Fruit fly (Drosophila melanogaster) whole organism: ENCODE measurements around the gene CG13728.

Experiments
- CG8478 ChIP-seq: fragments of >200 bp; optimal IDR thresholded peaks from 2 replicates; lab custom pipeline; 2018; ENCODE audit warnings: inconsistent platforms
- Dll ChIP-seq: fragments of >200 bp; optimal IDR thresholded peaks from 2 replicates; lab custom pipeline; 2017
- EcR ChIP-seq, 2 experiments: fragments of >200 bp; optimal IDR thresholded peaks; 2 replicates each; lab custom pipeline; 2017; ENCODE audit warnings: missing biosample characterization in 2 of 2, missing genetic modification characterization in 2 of 2, missing genetic modification reagents in 2 of 2
- pan ChIP-seq: fragments of >200 bp; optimal IDR thresholded peaks from 2 replicates; lab custom pipeline; 2017
- psq ChIP-seq: fragments of >200 bp; optimal IDR thresholded peaks from 2 replicates; lab custom pipeline; 2017
- usp ChIP-seq: fragments of >200 bp; optimal IDR thresholded peaks from 2 replicates; lab custom pipeline; 2017; ENCODE audit warnings: missing biosample characterization, missing genetic modification characterization, mixed read lengths

Gene CG13728

DNA sequence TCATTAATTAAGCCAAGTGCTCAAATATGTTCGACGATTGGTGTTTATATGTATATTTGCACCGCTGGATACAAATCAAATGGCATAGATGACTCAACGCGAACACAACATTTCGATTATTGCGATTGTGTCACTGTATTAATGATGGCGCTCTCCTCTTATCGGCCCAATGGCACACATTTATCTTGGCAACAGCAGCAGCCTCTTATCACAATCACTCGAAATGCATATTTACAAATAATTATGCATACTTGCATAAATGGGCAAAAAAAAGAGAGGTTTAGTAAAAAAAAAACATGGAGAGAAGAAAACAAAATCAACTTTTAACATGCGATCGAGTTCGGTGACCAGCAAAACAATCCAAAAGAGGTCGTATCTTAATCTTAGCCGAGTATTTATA, 28.7 kb upstream of the CG13728 start:
- TF ChIP-seq usp (GFP tag; lab: Kevin White, UChicago) (no peak), Dll (lab: Kevin White, UChicago) (no peak), CG8478 (lab: Kevin White, UChicago) (no peak), pan (lab: Kevin White, UChicago) (no peak), psq (lab: Kevin White, UChicago) (no peak), EcR (GFP tag; optimal IDR thresholded peaks at IDR 0.05; lab: Kevin White, UChicago) (no peak)

DNA sequence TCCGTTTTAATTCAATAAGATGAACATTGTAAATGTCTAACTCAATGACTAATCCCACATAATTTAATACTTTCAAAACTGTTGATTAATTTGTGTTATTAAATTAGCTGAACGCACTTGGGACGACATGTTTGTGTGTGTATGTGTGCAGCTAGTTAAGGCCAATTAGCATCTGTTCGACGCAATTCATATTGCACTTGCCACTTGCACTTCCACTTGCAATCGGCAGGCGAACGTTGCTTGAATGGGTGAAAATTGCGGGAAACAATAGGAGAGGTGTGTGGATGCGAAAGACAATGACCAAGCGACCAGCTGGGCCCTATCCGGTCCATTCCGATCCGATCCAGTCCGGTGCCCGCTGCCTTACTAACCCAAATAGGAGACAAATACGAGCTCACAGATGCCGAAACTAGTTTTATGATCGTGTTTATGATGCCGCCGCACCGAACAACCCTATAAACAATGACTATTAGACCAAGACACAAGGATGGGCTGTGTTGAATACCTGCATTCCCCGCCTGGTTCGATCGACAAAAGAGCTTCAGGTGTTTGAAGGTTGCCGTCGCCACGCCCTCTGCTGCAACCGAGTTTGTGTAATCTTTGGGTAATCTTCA, 25.1 kb upstream of the CG13728 start:
- TF ChIP-seq usp (GFP tag; lab: Kevin White, UChicago) (no peak), CG8478 (lab: Kevin White, UChicago) (no peak), EcR (GFP tag; optimal IDR thresholded peaks at IDR 0.05; lab: Kevin White, UChicago) (no peak), Dll (lab: Kevin White, UChicago) (no peak), pan (lab: Kevin White, UChicago) (no peak)

- TF ChIP-seq usp (GFP tag; lab: Kevin White, UChicago) (no peak), EcR (GFP tag; optimal IDR thresholded peaks at IDR 0.05; lab: Kevin White, UChicago) (no peak), CG8478 (lab: Kevin White, UChicago) (no peak), pan (lab: Kevin White, UChicago) (no peak), psq (lab: Kevin White, UChicago) (no peak), Dll (lab: Kevin White, UChicago) (no peak)
Observed at dm6 chr3L:17407073-17407472, 24.5 kb upstream of the CG13728 start.

- TF ChIP-seq usp (GFP tag; lab: Kevin White, UChicago): no peak
- no peak for TF ChIP-seq CG8478 (lab: Kevin White, UChicago)
- no peak for TF ChIP-seq EcR (GFP tag; optimal IDR thresholded peaks at IDR 0.05; lab: Kevin White, UChicago)
- no peak for TF ChIP-seq pan (lab: Kevin White, UChicago)
- no peak for TF ChIP-seq Dll (lab: Kevin White, UChicago)
- TF ChIP-seq psq (lab: Kevin White, UChicago): no peak
Observed at dm6 chr3L:17404646-17405045, 22.1 kb upstream of the CG13728 start.

dm6 chr3L:17403268-17403667, 20.7 kb upstream of the CG13728 start:
- no peak for TF ChIP-seq pan (lab: Kevin White, UChicago)
- no peak for TF ChIP-seq Dll (lab: Kevin White, UChicago)
- TF ChIP-seq usp (GFP tag; lab: Kevin White, UChicago): no peak
- no peak for TF ChIP-seq CG8478 (lab: Kevin White, UChicago)
- no peak for TF ChIP-seq psq (lab: Kevin White, UChicago)
- no peak for TF ChIP-seq EcR (GFP tag; optimal IDR thresholded peaks at IDR 0.05; lab: Kevin White, UChicago)

DNA sequence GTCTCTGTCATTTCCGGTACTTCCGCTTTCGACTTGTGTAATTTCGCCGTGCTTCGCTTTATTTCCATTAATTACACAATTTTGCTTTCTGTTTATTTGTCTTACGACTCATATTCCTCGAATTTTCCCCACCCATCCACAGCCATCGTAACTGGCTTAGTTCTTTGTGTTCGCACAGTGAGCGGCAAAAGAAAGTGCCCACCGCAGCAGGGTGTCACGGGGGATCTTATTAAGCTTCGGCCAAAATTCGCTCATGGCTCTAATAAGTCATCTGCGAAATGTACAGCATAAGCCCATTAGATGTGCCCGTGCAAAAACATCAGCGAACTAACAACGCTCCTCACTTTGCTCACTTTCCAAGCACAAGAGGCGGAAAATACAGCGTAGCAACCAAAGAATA, 19.9 kb upstream of the CG13728 start:
- TF ChIP-seq psq (lab: Kevin White, UChicago) (no peak), Dll (lab: Kevin White, UChicago) (no peak), usp (GFP tag; lab: Kevin White, UChicago) (no peak), pan (lab: Kevin White, UChicago) (no peak), CG8478 (lab: Kevin White, UChicago) (no peak), EcR (GFP tag; optimal IDR thresholded peaks at IDR 0.05; lab: Kevin White, UChicago) (no peak)

DNA sequence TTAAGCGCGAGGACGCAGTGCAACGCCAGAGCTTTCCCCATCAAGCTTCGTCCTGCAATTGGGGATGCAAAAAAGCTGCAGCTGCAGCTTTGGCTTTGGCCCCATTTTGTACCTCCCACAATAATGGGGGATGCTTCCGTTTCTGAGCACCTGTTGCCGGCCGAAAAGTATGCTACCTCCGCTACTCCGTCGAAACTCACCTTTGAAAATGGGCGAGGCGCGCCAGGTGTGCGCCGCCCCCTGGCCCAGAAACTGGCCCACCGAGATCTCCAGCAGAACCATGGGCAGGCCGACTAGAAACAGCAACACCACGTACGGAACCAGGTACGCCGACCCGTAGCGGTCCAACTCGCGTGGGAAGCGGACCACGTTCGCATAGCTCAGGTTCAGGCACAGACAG, 18.9 kb upstream of the CG13728 start:
- TF ChIP-seq EcR (GFP tag; optimal IDR thresholded peaks at IDR 0.05; lab: Kevin White, UChicago): no peak
- TF ChIP-seq pan (lab: Kevin White, UChicago): no peak
- TF ChIP-seq Dll (lab: Kevin White, UChicago): no peak
- no peak for TF ChIP-seq psq (lab: Kevin White, UChicago)
- TF ChIP-seq CG8478 (lab: Kevin White, UChicago): no peak
- TF ChIP-seq usp (GFP tag; lab: Kevin White, UChicago): no peak

dm6 chr3L:17400911-17401310, 18.4 kb upstream of the CG13728 start:
- TF ChIP-seq EcR (GFP tag; optimal IDR thresholded peaks at IDR 0.05; lab: Kevin White, UChicago) (no peak), psq (lab: Kevin White, UChicago) (no peak), usp (GFP tag; lab: Kevin White, UChicago) (no peak), pan (lab: Kevin White, UChicago) (no peak), CG8478 (lab: Kevin White, UChicago) (no peak)

- no peak for TF ChIP-seq pan (lab: Kevin White, UChicago)
Observed at dm6 chr3L:17399014-17399413, 16.5 kb upstream of the CG13728 start.

dm6 chr3L:17394435-17395017, 12.0 kb upstream of the CG13728 start:
- TF ChIP-seq EcR (GFP tag; optimal IDR thresholded peaks at IDR 0.05; lab: Kevin White, UChicago) (no peak), usp (GFP tag; lab: Kevin White, UChicago) (no peak), Dll (lab: Kevin White, UChicago) (no peak), CG8478 (lab: Kevin White, UChicago) (no peak), psq (lab: Kevin White, UChicago) (no peak), pan (lab: Kevin White, UChicago) (no peak)

- no peak for TF ChIP-seq usp (GFP tag; lab: Kevin White, UChicago)
- TF ChIP-seq pan (lab: Kevin White, UChicago): no peak
- no peak for TF ChIP-seq EcR (GFP tag; optimal IDR thresholded peaks at IDR 0.05; lab: Kevin White, UChicago)
- TF ChIP-seq CG8478 (lab: Kevin White, UChicago): no peak
- no peak for TF ChIP-seq psq (lab: Kevin White, UChicago)
- TF ChIP-seq Dll (lab: Kevin White, UChicago): no peak
Observed at dm6 chr3L:17393098-17393497, 10.6 kb upstream of the CG13728 start.
